Worm (Caenorhabditis elegans): Measurements from ENCODE around the gene fat-4.

ce11 chrIV:9795250-9795649 is 4.0 kb upstream of the fat-4 start:
- TF ChIP-seq dmd-9 (GFP tag; IDR thresholded peaks at IDR 0.05), result no peak
- TF ChIP-seq nhr-237 (tag; optimal IDR thresholded peaks at IDR 0.05), result no peak
- TF ChIP-seq unc-130 (GFP tag; optimal IDR thresholded peaks at IDR 0.05), result no peak
- no peak for TF ChIP-seq ces-1 (GFP tag; optimal IDR thresholded peaks at IDR 0.05)
